Fruit fly (Drosophila melanogaster): ENCODE results near the gene Ir10a.

The Ir10a gene

dm6 chrX:11322659-11323058, 11.7 kb upstream of the Ir10a start:
- TF ChIP-seq tj (GFP tag; optimal IDR thresholded peaks at IDR 0.05) (no peak), pad (GFP tag; optimal IDR thresholded peaks at IDR 0.05) (no peak), CG14711 (tag; optimal IDR thresholded peaks at IDR 0.05) (no peak), CG1620 (GFP tag; optimal IDR thresholded peaks at IDR 0.05) (no peak)

dm6 chrX:11322257-11322656, 11.2 kb upstream of the Ir10a start, which contains the start of gene sisA:
Gene sisA, minus strand, starts transcription at chrX:11322357.
- TF ChIP-seq ovo (GFP tag; optimal IDR thresholded peaks at IDR 0.05) (no peak), CG12768 (GFP tag; optimal IDR thresholded peaks at IDR 0.05) (no peak)

- TF ChIP-seq tj (GFP tag; optimal IDR thresholded peaks at IDR 0.05), result no peak
- TF ChIP-seq CG7101 (tag; optimal IDR thresholded peaks at IDR 0.05), result no peak
- TF ChIP-seq CG11617 (GFP tag; optimal IDR thresholded peaks at IDR 0.05), result no peak
- TF ChIP-seq CG14711 (tag; optimal IDR thresholded peaks at IDR 0.05), result no peak
- TF ChIP-seq cnc (optimal IDR thresholded peaks at IDR 0.05), result no peak
- no peak for TF ChIP-seq kay (GFP tag; ENCODE audit: borderline replicate concordance)
- TF ChIP-seq Clk (GFP tag; optimal IDR thresholded peaks at IDR 0.05), result no peak
- TF ChIP-seq CG12768 (GFP tag; optimal IDR thresholded peaks at IDR 0.05), result no peak
- no peak for TF ChIP-seq Hr96 (GFP tag; optimal IDR thresholded peaks at IDR 0.05)
- no peak for TF ChIP-seq CG1620 (GFP tag; optimal IDR thresholded peaks at IDR 0.05)
- no peak for TF ChIP-seq CG7045 (GFP tag; optimal IDR thresholded peaks at IDR 0.05)
- no peak for TF ChIP-seq toe (GFP tag; optimal IDR thresholded peaks at IDR 0.05)
- TF ChIP-seq CG33017 (tag; optimal IDR thresholded peaks at IDR 0.05), result no peak
- TF ChIP-seq CG5204 (GFP tag; optimal IDR thresholded peaks at IDR 0.05), result no peak
- no peak for TF ChIP-seq pad (GFP tag; optimal IDR thresholded peaks at IDR 0.05)
- TF ChIP-seq Crg-1 (GFP tag; optimal IDR thresholded peaks at IDR 0.05), result no peak
Measured at dm6 chrX:11319916-11320315, 8.9 kb upstream of the Ir10a start.

dm6 chrX:11302683-11303082, 8.3 kb downstream of the Ir10a start, which contains the start of gene CG44422:
Gene CG44422, minus strand, starts transcription at chrX:11302783.
- TF ChIP-seq CG7045 (GFP tag; optimal IDR thresholded peaks at IDR 0.05) (no peak), toe (GFP tag; optimal IDR thresholded peaks at IDR 0.05) (no peak)

- no peak for TF ChIP-seq cic (GFP tag; optimal IDR thresholded peaks at IDR 0.05)
- TF ChIP-seq Mnt (GFP tag; optimal IDR thresholded peaks at IDR 0.05), result no peak
- TF ChIP-seq pad (GFP tag; optimal IDR thresholded peaks at IDR 0.05), result no peak
- TF ChIP-seq CG7045 (GFP tag; optimal IDR thresholded peaks at IDR 0.05), result no peak
- no peak for TF ChIP-seq CG14711 (tag; optimal IDR thresholded peaks at IDR 0.05)
- no peak for TF ChIP-seq CG1620 (GFP tag; optimal IDR thresholded peaks at IDR 0.05)
- no peak for TF ChIP-seq Hr96 (GFP tag; optimal IDR thresholded peaks at IDR 0.05)
- TF ChIP-seq CG33017 (tag; optimal IDR thresholded peaks at IDR 0.05), result no peak
- no peak for TF ChIP-seq toe (GFP tag; optimal IDR thresholded peaks at IDR 0.05)
- no peak for TF ChIP-seq CG11617 (GFP tag; optimal IDR thresholded peaks at IDR 0.05)
Measured at dm6 chrX:11295412-11296006, 15.5 kb downstream of the Ir10a start.

dm6 chrX:11293567-11293966, 17.4 kb downstream of the Ir10a start:
- TF ChIP-seq cic (GFP tag; optimal IDR thresholded peaks at IDR 0.05) (no peak), pad (GFP tag; optimal IDR thresholded peaks at IDR 0.05) (no peak), Hr96 (GFP tag; optimal IDR thresholded peaks at IDR 0.05) (no peak)

dm6 chrX:11284993-11285392, 26.0 kb downstream of the Ir10a start:
- no peak for TF ChIP-seq CG14711 (tag; optimal IDR thresholded peaks at IDR 0.05)
- TF ChIP-seq Hr96 (GFP tag; optimal IDR thresholded peaks at IDR 0.05), result no peak
- TF ChIP-seq bab1 (GFP tag; optimal IDR thresholded peaks at IDR 0.05), result no peak
- TF ChIP-seq CG5204 (GFP tag; optimal IDR thresholded peaks at IDR 0.05), result no peak
- TF ChIP-seq kay (GFP tag; ENCODE audit: borderline replicate concordance), result no peak
- no peak for TF ChIP-seq CG33017 (tag; optimal IDR thresholded peaks at IDR 0.05)
- no peak for TF ChIP-seq CG11617 (GFP tag; optimal IDR thresholded peaks at IDR 0.05)
- no peak for TF ChIP-seq Mnt (GFP tag; optimal IDR thresholded peaks at IDR 0.05)

- TF ChIP-seq CG7101 (tag; optimal IDR thresholded peaks at IDR 0.05) (no peak), cnc (optimal IDR thresholded peaks at IDR 0.05) (no peak), Clk (GFP tag; optimal IDR thresholded peaks at IDR 0.05) (no peak), CG1620 (GFP tag; optimal IDR thresholded peaks at IDR 0.05) (no peak), CG5204 (GFP tag; optimal IDR thresholded peaks at IDR 0.05) (no peak), CG7045 (GFP tag; optimal IDR thresholded peaks at IDR 0.05) (no peak), ovo (GFP tag; optimal IDR thresholded peaks at IDR 0.05) (no peak), CG12768 (GFP tag; optimal IDR thresholded peaks at IDR 0.05) (no peak), Crg-1 (GFP tag; optimal IDR thresholded peaks at IDR 0.05) (no peak), kay (GFP tag; ENCODE audit: borderline replicate concordance) (no peak)
Measured at dm6 chrX:11283570-11283969, 27.4 kb downstream of the Ir10a start.

Measured in whole organism, adult.